Worm (Caenorhabditis elegans) whole organism, early embryonic: ENCODE data around the gene col-144.

Source experiments
- B0310.2 ChIP-seq: sonication (generic microtip); optimal IDR thresholded peaks from 2 replicates; lab custom pipeline; 2016; ENCODE audit warnings: mild to moderate bottlenecking, missing genetic modification characterization, missing compliant biosample characterization
- F13C5.2 ChIP-seq: sonication (generic microtip); optimal IDR thresholded peaks from 2 replicates; lab custom pipeline; 2017; ENCODE audit warnings: mild to moderate bottlenecking, missing genetic modification characterization, inconsistent platforms, missing compliant biosample characterization
- aly-1 ChIP-seq: sonication (generic microtip); optimal IDR thresholded peaks from 2 replicates; lab custom pipeline; 2016; ENCODE audit warnings: missing genetic modification characterization, missing compliant biosample characterization
- ama-1 ChIP-seq: fragments of 150-350 bp; optimal IDR thresholded peaks from 2 replicates; lab custom pipeline; 2014
- ceh-36 ChIP-seq: sonication (generic microtip); optimal IDR thresholded peaks from 2 replicates; lab custom pipeline; 2016; ENCODE audit warnings: missing genetic modification characterization, inconsistent platforms, missing compliant biosample characterization
- ets-7 ChIP-seq: sonication (generic microtip); optimal IDR thresholded peaks from 2 replicates; lab custom pipeline; 2016; ENCODE audit warnings: missing genotype, missing genetic modification characterization, missing compliant biosample characterization
- flt-1 ChIP-seq: fragments of 200-800 bp; sonication (Bioruptor generic); IDR thresholded peaks from 2 replicates; pipeline ENCODE4 v1.3.6; 2022; ENCODE audit warnings: missing genetic modification characterization, missing compliant biosample characterization
- hmg-4 ChIP-seq: fragments of 200-800 bp; sonication (Bioruptor generic); optimal IDR thresholded peaks from 2 replicates; lab custom pipeline; 2018; ENCODE audit warnings: mild to moderate bottlenecking, missing genetic modification characterization, missing compliant biosample characterization
- hnd-1 ChIP-seq: sonication (generic microtip); optimal IDR thresholded peaks from 2 replicates; lab custom pipeline; 2016; ENCODE audit warnings: missing genetic modification characterization, missing compliant biosample characterization
- pes-1 ChIP-seq: fragments of 200-800 bp; sonication (Bioruptor generic); IDR thresholded peaks from 2 replicates; pipeline ENCODE4 v1.3.6; 2022; ENCODE audit warnings: missing genetic modification reagents, missing genetic modification characterization, missing compliant biosample characterization
- scrt-1 ChIP-seq: fragments of 200-800 bp; sonication (Bioruptor generic); IDR thresholded peaks from 2 replicates; pipeline ENCODE4 v1.3.6; 2022; ENCODE audit warnings: missing genetic modification characterization, missing compliant biosample characterization
- sea-1 ChIP-seq: fragments of 200-800 bp; sonication (Bioruptor generic); conservative IDR thresholded peaks from 2 replicates; pipeline ENCODE4 v1.3.6; 2022; ENCODE audit warnings: missing genetic modification characterization, missing compliant biosample characterization
- tbx-37 ChIP-seq: fragments of 200-800 bp; sonication (Bioruptor generic); conservative IDR thresholded peaks from 2 replicates; pipeline ENCODE4 v1.3.6; 2022; ENCODE audit warnings: missing genetic modification reagents, missing genetic modification characterization, missing compliant biosample characterization

DNA sequence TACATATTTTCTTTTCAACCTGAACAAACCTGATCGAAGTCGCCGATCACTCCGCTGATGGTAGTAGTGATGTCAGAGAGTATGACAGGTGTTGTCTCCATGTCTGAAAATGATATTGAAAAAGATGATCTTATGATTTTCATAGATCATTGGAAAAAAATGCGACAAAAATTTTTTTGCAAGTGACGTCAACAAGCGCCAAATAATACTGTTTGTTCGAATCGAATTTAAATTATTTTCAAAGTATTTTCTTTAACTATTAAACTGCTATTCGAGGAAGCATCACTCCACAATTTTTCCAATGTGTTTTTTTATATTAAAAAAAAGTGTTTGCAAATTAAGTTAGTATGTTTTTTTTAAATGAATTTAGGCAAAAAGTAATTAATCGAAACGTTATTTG lies 22.8 kb downstream of the col-144 start, which contains the start of gene pitr-2:
- TF ChIP-seq hmg-4, result no peak
- no peak for TF ChIP-seq ama-1 (lab: Kevin White, UChicago)
- no peak for TF ChIP-seq scrt-1 (GFP tag; lab: Robert Waterston, UW)
- no peak for TF ChIP-seq sea-1 (GFP tag; lab: Robert Waterston, UW)
- no peak for TF ChIP-seq B0310.2
- no peak for TF ChIP-seq F13C5.2
- TF ChIP-seq pes-1 (GFP tag; lab: Robert Waterston, UW), result no peak
- no peak for TF ChIP-seq flt-1 (GFP tag; lab: Robert Waterston, UW)
- TF ChIP-seq hnd-1 (tag; lab: Kevin White, UChicago), result no peak
- TF ChIP-seq ets-7, result no peak
- TF ChIP-seq aly-1 (tag; lab: Kevin White, UChicago), result no peak
- TF ChIP-seq tbx-37 (GFP tag; lab: Robert Waterston, UW), result no peak
- no peak for TF ChIP-seq ceh-36 (tag; lab: Kevin White, UChicago)
